Fruit fly (Drosophila melanogaster) whole organism, larva: ENCODE data around the gene Osi24.

ENCODE experiments used
- noc ChIP-seq: fragments of 200-800 bp; sonication (Bioruptor generic); optimal IDR thresholded peaks from 3 replicates; lab custom pipeline; 2019; ENCODE audit warnings: missing biosample characterization, mild to moderate bottlenecking, missing genetic modification characterization, moderate library complexity

Osi24 gene

dm6 chr3R:6252809-6253208 lies 54.2 kb downstream of the Osi24 start:
- no peak for TF ChIP-seq noc (tag; lab: Kevin White, UChicago)

dm6 chr3R:6254438-6254837 lies 55.8 kb downstream of the Osi24 start:
- TF ChIP-seq noc (tag; lab: Kevin White, UChicago): no peak

dm6 chr3R:6254875-6255274 lies 56.3 kb downstream of the Osi24 start, which contains the start of gene Osi8:
Osi8 (plus strand) TSS chr3R:6255175.
- no peak for TF ChIP-seq noc (tag; lab: Kevin White, UChicago)
